Fruit fly (Drosophila melanogaster): Measurements from ENCODE around the gene hob.

DNA sequence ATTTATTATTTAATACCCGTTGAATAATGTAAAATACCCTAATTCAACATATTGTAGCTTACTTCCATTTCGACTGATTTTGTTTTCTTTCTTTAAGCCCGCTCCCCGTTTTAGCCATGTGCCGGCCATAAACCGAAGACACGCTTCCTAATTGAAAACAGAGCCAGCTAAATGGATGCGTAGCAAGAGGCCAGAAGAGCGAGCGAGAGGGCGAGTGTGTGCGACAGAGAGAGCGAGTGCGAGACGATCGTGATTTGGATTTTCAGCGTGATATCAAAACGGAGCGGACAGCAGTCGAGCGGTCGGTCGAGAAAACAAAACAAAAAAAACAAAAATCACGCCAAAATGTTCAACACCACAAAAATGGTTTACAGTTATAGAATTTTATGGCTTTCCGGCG lies 47.6 kb upstream of the hob start:
- TF ChIP-seq CG4496 (GFP tag; IDR thresholded peaks at IDR 0.05) (no peak), EcR (GFP tag; optimal IDR thresholded peaks at IDR 0.05) (no peak), Ets98B (GFP tag; IDR thresholded peaks at IDR 0.05) (no peak), CG14655 (GFP tag; optimal IDR thresholded peaks at IDR 0.05) (no peak), CG8301 (tag; optimal IDR thresholded peaks at IDR 0.05) (no peak), CG15710 (tag; optimal IDR thresholded peaks at IDR 0.05) (no peak), rn (GFP tag; IDR thresholded peaks at IDR 0.05) (no peak), CG8159 (tag; optimal IDR thresholded peaks at IDR 0.05) (no peak), Snoo (tag; optimal IDR thresholded peaks at IDR 0.05) (no peak), D1 (tag; optimal IDR thresholded peaks at IDR 0.05) (no peak), CG10348 (GFP tag; IDR thresholded peaks at IDR 0.05) (no peak), fd96Ca (GFP tag; IDR thresholded peaks at IDR 0.05) (no peak), CG13204 (GFP tag; optimal IDR thresholded peaks at IDR 0.05) (no peak)

All from whole organism, pupa.